Worm (Caenorhabditis elegans): ENCODE data around the gene cyn-12.
A peak's percentile ranks its signal among the peaks of the same experiment; 100 is the strongest.

cyn-12 gene

ce11 chrIV:7173489-7173888, 40.5 kb upstream of the cyn-12 start, which contains the start of gene str-1:
str-1 (plus strand) TSS chrIV:7173789.
- TF ChIP-seq tbp1 (GFP tag; optimal IDR thresholded peaks at IDR 0.05) (no peak), attf-6 (GFP tag; IDR thresholded peaks at IDR 0.05) (no peak)

ce11 chrIV:7171222-7171621, 38.2 kb upstream of the cyn-12 start, which contains the start of gene str-220:
str-220 (minus strand) TSS chrIV:7171322.
- TF ChIP-seq hlh-12 (tag; optimal IDR thresholded peaks at IDR 0.05), result no peak
- TF ChIP-seq dpl-1 (GFP tag; optimal IDR thresholded peaks at IDR 0.05), result no peak
- no peak for TF ChIP-seq unc-130 (GFP tag; optimal IDR thresholded peaks at IDR 0.05)
- TF ChIP-seq nfya-1 (tag; optimal IDR thresholded peaks at IDR 0.05; ENCODE audit: borderline replicate concordance, insufficient read depth), result no peak
- TF ChIP-seq attf-5 (GFP tag; optimal IDR thresholded peaks at IDR 0.05), result no peak
- no peak for TF ChIP-seq ceh-40 (GFP tag; IDR thresholded peaks at IDR 0.05)
- no peak for TF ChIP-seq F57A8.1 (GFP tag; optimal IDR thresholded peaks at IDR 0.05)
- no peak for TF ChIP-seq lag-1 (GFP tag; IDR thresholded peaks at IDR 0.05)
- TF ChIP-seq fkh-3 (tag; optimal IDR thresholded peaks at IDR 0.05), result no peak
- TF ChIP-seq ZK185.1 (tag; optimal IDR thresholded peaks at IDR 0.05; ENCODE audit: poor library complexity, severe bottlenecking), result no peak
- TF ChIP-seq egl-18 (GFP tag; IDR thresholded peaks at IDR 0.05), result no peak
- no peak for TF ChIP-seq aptf-2 (GFP tag; conservative IDR thresholded peaks at IDR 0.05)
- no peak for TF ChIP-seq B0019.2 (GFP tag; conservative IDR thresholded peaks at IDR 0.05)
- no peak for TF ChIP-seq atf-7 (tag; optimal IDR thresholded peaks at IDR 0.05)
- no peak for TF ChIP-seq B0336.3 (GFP tag; IDR thresholded peaks at IDR 0.05)
- no peak for TF ChIP-seq lin-26 (GFP tag; IDR thresholded peaks at IDR 0.05)
- no peak for TF ChIP-seq ztf-18 (tag; optimal IDR thresholded peaks at IDR 0.05)
- no peak for TF ChIP-seq Y95B8A.8 (GFP tag; IDR thresholded peaks at IDR 0.05)
- TF ChIP-seq hrde-1 (tag; optimal IDR thresholded peaks at IDR 0.05; ENCODE audit: borderline replicate concordance), result no peak

ce11 chrIV:7167983-7168760, 35.2 kb upstream of the cyn-12 start, which contains the start of gene skr-16:
skr-16 (plus strand) TSS chrIV:7168710.
- TF ChIP-seq snpc-4 (GFP tag; optimal IDR thresholded peaks at IDR 0.05), result no peak
- no peak for TF ChIP-seq snpc-4 (tag; optimal IDR thresholded peaks at IDR 0.05)
- no peak for TF ChIP-seq nhr-90 (tag; optimal IDR thresholded peaks at IDR 0.05)
- no peak for TF ChIP-seq nhr-27 (tag; optimal IDR thresholded peaks at IDR 0.05)
- TF ChIP-seq ceh-91 (GFP tag; IDR thresholded peaks at IDR 0.05), result no peak
- no peak for TF ChIP-seq xnd-1 (tag; optimal IDR thresholded peaks at IDR 0.05)
- TF ChIP-seq gei-17 (GFP tag; optimal IDR thresholded peaks at IDR 0.05), result no peak
- TF ChIP-seq ceh-27 (GFP tag; optimal IDR thresholded peaks at IDR 0.05), result no peak

- TF ChIP-seq F10E7.11 (tag; optimal IDR thresholded peaks at IDR 0.05) (no peak), hmg-1.2 (GFP tag; IDR thresholded peaks at IDR 0.05) (peak; percentile 90)
Measured at ce11 chrIV:7166553-7166952, 33.5 kb upstream of the cyn-12 start, which contains the start of gene C42D4.18. C42D4.18 (plus strand) TSS chrIV:7166783.

- no peak for TF ChIP-seq rec-8 (tag; optimal IDR thresholded peaks at IDR 0.05)
- peak; percentile 43; the same call in 1 of the 2 replicates for TF ChIP-seq cebp-1 (GFP tag; IDR thresholded peaks at IDR 0.05)
- peak; percentile 88 for TF ChIP-seq cebp-1 (tag; optimal IDR thresholded peaks at IDR 0.05)
- TF ChIP-seq attf-3 (GFP tag; conservative IDR thresholded peaks at IDR 0.05), result peak; percentile 91
- TF ChIP-seq sea-2 (GFP tag; IDR thresholded peaks at IDR 0.05), result no peak
- TF ChIP-seq ztf-28 (GFP tag; IDR thresholded peaks at IDR 0.05), result no peak
- no peak for TF ChIP-seq pha-4 (tag; optimal IDR thresholded peaks at IDR 0.05)
- no peak for TF ChIP-seq lsl-1 (GFP tag; optimal IDR thresholded peaks at IDR 0.05)
- no peak for TF ChIP-seq mel-28 (tag; optimal IDR thresholded peaks at IDR 0.05; ENCODE audit: borderline replicate concordance)
Measured at ce11 chrIV:7165723-7166122, 32.7 kb upstream of the cyn-12 start, which contains the start of gene rpc-1. rpc-1 (minus strand) TSS chrIV:7165748.

Measured in whole organism, young adult.